Fruit fly (Drosophila melanogaster) whole organism, adult: ENCODE results near the gene CG14721.

Experiments used
- CG11617 ChIP-seq: fragments of 200-800 bp; sonication (Bioruptor generic); optimal IDR thresholded peaks from 2 replicates; lab custom pipeline; 2017; ENCODE audit warnings: mild to moderate bottlenecking, missing biosample characterization, missing genetic modification reagents, missing genetic modification characterization
- CG12768 ChIP-seq: fragments of 200-800 bp; sonication (Bioruptor generic); optimal IDR thresholded peaks from 2 replicates; lab custom pipeline; 2017; ENCODE audit warnings: missing biosample characterization, missing genetic modification characterization, mild to moderate bottlenecking, moderate library complexity, missing genetic modification reagents
- CG1620 ChIP-seq: fragments of 200-800 bp; sonication (Bioruptor generic); optimal IDR thresholded peaks from 2 replicates; lab custom pipeline; 2016; ENCODE audit warnings: missing biosample characterization, missing genetic modification characterization
- CG33017 ChIP-seq: fragments of 200-800 bp; sonication (Bioruptor generic); optimal IDR thresholded peaks from 2 replicates; lab custom pipeline; 2018; ENCODE audit warnings: missing biosample characterization, mild to moderate bottlenecking, missing genetic modification characterization, moderate library complexity
- CG5204 ChIP-seq: fragments of 200-800 bp; sonication (Bioruptor generic); optimal IDR thresholded peaks from 2 replicates; lab custom pipeline; 2016; ENCODE audit warnings: missing biosample characterization, missing genetic modification characterization
- CG7045 ChIP-seq: fragments of 200-800 bp; sonication (Bioruptor generic); optimal IDR thresholded peaks from 2 replicates; lab custom pipeline; 2017; ENCODE audit warnings: missing biosample characterization, mild to moderate bottlenecking, missing genetic modification characterization
- CG7101 ChIP-seq: fragments of 200-800 bp; sonication (Bioruptor generic); optimal IDR thresholded peaks from 2 replicates; lab custom pipeline; 2018; ENCODE audit warnings: missing biosample characterization, mild to moderate bottlenecking, missing genetic modification characterization, moderate library complexity
- Hr96 ChIP-seq: fragments of 200-800 bp; sonication (Bioruptor generic); optimal IDR thresholded peaks from 2 replicates; lab custom pipeline; 2016; ENCODE audit warnings: missing biosample characterization, missing genetic modification characterization
- Mnt ChIP-seq: fragments of 200-800 bp; sonication (Bioruptor generic); optimal IDR thresholded peaks from 2 replicates; lab custom pipeline; 2016; ENCODE audit warnings: missing biosample characterization, mild to moderate bottlenecking, missing genetic modification characterization
- kay ChIP-seq: fragments of 200-800 bp; sonication (Bioruptor generic); peaks from one replicate; lab custom pipeline; 2016; ENCODE audit warnings: missing biosample characterization, missing genetic modification characterization, borderline replicate concordance
- pad ChIP-seq: fragments of 200-800 bp; sonication (Bioruptor generic); optimal IDR thresholded peaks from 3 replicates; lab custom pipeline; 2017; ENCODE audit warnings: missing biosample characterization, missing genetic modification characterization, mild to moderate bottlenecking, moderate library complexity, missing genetic modification reagents
- tj ChIP-seq: fragments of 200-800 bp; sonication (Bioruptor generic); optimal IDR thresholded peaks from 3 replicates; lab custom pipeline; 2017; ENCODE audit warnings: missing biosample characterization, mild to moderate bottlenecking, missing genetic modification characterization, moderate library complexity
- toe ChIP-seq: fragments of 200-800 bp; sonication (Bioruptor generic); optimal IDR thresholded peaks from 2 replicates; lab custom pipeline; 2016; ENCODE audit warnings: missing biosample characterization, missing genetic modification characterization

- no peak for TF ChIP-seq CG1620 (GFP tag; lab: Kevin White, UChicago)
- no peak for TF ChIP-seq CG7045 (GFP tag; lab: Kevin White, UChicago)
- TF ChIP-seq kay = no peak
- TF ChIP-seq Mnt (GFP tag; lab: Kevin White, UChicago) = no peak
- no peak for TF ChIP-seq pad
- TF ChIP-seq toe (GFP tag; lab: Kevin White, UChicago) = no peak
- TF ChIP-seq CG12768 (GFP tag; lab: Kevin White, UChicago) = no peak
- TF ChIP-seq CG11617 (GFP tag; lab: Kevin White, UChicago) = no peak
- no peak for TF ChIP-seq CG33017 (tag; lab: Kevin White, UChicago)
- TF ChIP-seq CG7101 (tag; lab: Kevin White, UChicago) = no peak
- TF ChIP-seq CG5204 = no peak
- no peak for TF ChIP-seq Hr96
- no peak for TF ChIP-seq tj (GFP tag; lab: Kevin White, UChicago)
These were observed 44.3 kb upstream of the CG14721 start for dm6 chr3R:11690857-11691471.
